Worm (Caenorhabditis elegans) whole organism, mixed stage, embryonic: Measurements from ENCODE around the gene srsx-35.

Experiments
- hlh-1 ChIP-seq: fragments of 150-350 bp; optimal IDR thresholded peaks from 2 replicates; lab custom pipeline; 2014; ENCODE audit warnings: missing biosample characterization, missing genetic modification reagents, missing genetic modification characterization
- nhr-237 ChIP-seq: fragments of 150-350 bp; optimal IDR thresholded peaks from 2 replicates; lab custom pipeline; 2014; ENCODE audit warnings: missing biosample characterization, missing genetic modification characterization
- nhr-76 ChIP-seq: sonication (generic microtip); optimal IDR thresholded peaks from 2 replicates; lab custom pipeline; 2017; ENCODE audit warnings: missing biosample characterization, missing genetic modification characterization
- snpc-4 ChIP-seq: fragments of 150-350 bp; optimal IDR thresholded peaks from 2 replicates; lab custom pipeline; 2014; ENCODE audit warnings: missing biosample characterization, missing genetic modification characterization
- unc-39 ChIP-seq: fragments of 150-350 bp; optimal IDR thresholded peaks from 2 replicates; lab custom pipeline; 2014; ENCODE audit warnings: missing biosample characterization, missing genetic modification characterization
- ztf-11 ChIP-seq: fragments of 150-350 bp; optimal IDR thresholded peaks from 2 replicates; lab custom pipeline; 2014; ENCODE audit warnings: missing biosample characterization, missing genetic modification characterization

DNA sequence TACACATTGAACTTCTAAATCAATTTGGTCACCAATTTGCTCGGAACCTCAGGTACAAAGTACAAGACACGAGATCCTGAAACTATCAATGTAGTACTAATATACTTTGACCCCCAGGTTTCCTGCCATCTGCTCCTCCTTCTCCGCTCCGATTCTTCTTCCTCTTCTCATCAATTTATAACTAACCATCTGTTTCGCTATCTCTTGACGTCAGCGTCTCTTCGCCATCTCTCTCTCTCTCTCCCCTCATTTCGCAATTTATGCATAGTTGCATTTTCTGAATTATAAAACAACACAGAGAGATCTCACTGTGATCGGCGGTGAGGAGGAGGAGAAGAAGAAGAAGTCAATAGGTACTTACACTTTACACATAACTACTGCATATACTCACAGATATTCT lies 30.5 kb downstream of the srsx-35 start:
- TF ChIP-seq snpc-4 (tag; lab: Kevin White, UChicago) (no peak), hlh-1 (tag; lab: Kevin White, UChicago) (peak; percentile 94), unc-39 (tag; lab: Kevin White, UChicago) (no peak), nhr-76 (no peak), ztf-11 (tag; lab: Kevin White, UChicago) (no peak), nhr-237 (tag; lab: Kevin White, UChicago) (peak; percentile 0)
